Fruit fly (Drosophila melanogaster) whole organism, prepupa: Measurements from ENCODE around the gene CG3982.

Experiments
- CG3032 ChIP-seq: fragments of 200-800 bp; optimal IDR thresholded peaks from 2 replicates; lab custom pipeline; 2019; ENCODE audit warnings: missing biosample characterization, mild to moderate bottlenecking, missing genetic modification characterization, moderate library complexity
- Eip78C ChIP-seq: fragments of 200-800 bp; sonication (Bioruptor generic); peaks from one replicate; lab custom pipeline; 2016; ENCODE audit warnings: missing biosample characterization, missing genetic modification characterization
- Hr39 ChIP-seq: fragments of 200-800 bp; sonication (Bioruptor generic); optimal IDR thresholded peaks from 2 replicates; lab custom pipeline; 2016; ENCODE audit warnings: missing biosample characterization, missing genetic modification characterization
- lz ChIP-seq: fragments of 200-800 bp; sonication (Bioruptor generic); optimal IDR thresholded peaks from 3 replicates; lab custom pipeline; 2016; ENCODE audit warnings: missing biosample characterization, missing genetic modification characterization
- salr ChIP-seq, 2 experiments: fragments of 200-800 bp; sonication (Bioruptor generic); optimal IDR thresholded peaks; 3 replicates each; lab custom pipeline; 2016 to 2018; ENCODE audit warnings: missing biosample characterization in 2 of 2, missing genetic modification characterization in 2 of 2, mild to moderate bottlenecking in 1 of 2

DNA sequence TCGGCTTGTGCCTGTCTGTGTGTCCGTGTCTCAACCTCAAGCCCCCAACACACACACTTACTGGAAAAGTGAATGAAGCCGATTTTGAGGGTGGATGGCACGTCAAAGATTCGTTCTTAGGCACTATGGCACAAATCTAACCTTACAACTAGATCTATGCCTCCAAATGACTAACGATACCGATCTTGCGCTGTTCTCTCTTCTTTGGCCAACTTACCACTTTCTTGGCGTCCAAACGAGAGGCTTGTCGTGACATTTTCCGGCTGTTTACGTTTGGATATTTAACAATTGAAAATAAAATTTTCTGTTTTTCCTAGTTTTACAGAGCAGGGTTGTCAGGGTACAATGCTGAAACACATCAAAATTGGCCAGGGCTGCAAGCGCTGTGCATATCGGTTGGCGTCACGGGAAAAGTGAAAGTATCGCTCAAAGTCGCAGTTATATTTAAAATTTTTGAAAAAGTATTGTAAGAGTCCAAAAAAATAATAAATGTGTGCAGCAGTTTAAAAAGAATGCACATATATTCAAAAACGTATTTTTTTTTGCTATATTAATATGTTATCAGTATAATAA is 24.8 kb upstream of the CG3982 start, which contains the start of the genes Bet3 and Nf-YA:
- TF ChIP-seq salr (GFP tag; optimal IDR thresholded peaks at IDR 0.05; lab: Kevin White, UChicago) (no peak), CG3032 (tag; lab: Kevin White, UChicago) (peak; percentile 43), lz (GFP tag; lab: Kevin White, UChicago) (peak; percentile 52), Eip78C (GFP tag; lab: Kevin White, UChicago) (peak; percentile 30), Hr39 (GFP tag; lab: Kevin White, UChicago) (peak; percentile 52)
